Worm (Caenorhabditis elegans) whole organism, L1 larva: ENCODE results near the gene clec-126.

Experiments
- aly-2 ChIP-seq: fragments of 150-350 bp; optimal IDR thresholded peaks from 2 replicates; lab custom pipeline; 2014; ENCODE audit warnings: missing biosample characterization, missing genetic modification characterization
- ama-1 ChIP-seq: fragments of 150-350 bp; optimal IDR thresholded peaks from 2 replicates; lab custom pipeline; 2014
- blmp-1 ChIP-seq: fragments of 150-350 bp; optimal IDR thresholded peaks from 2 replicates; lab custom pipeline; 2014; ENCODE audit warnings: missing biosample characterization, missing genetic modification characterization
- elt-3 ChIP-seq, 6 experiments: fragments of 150-350 bp in 1 of 6; sonication (generic microtip); optimal IDR thresholded peaks; 2 replicates each; lab custom pipeline; 2017 to 2018; ENCODE audit warnings: missing biosample characterization in 6 of 6, missing genetic modification characterization in 6 of 6, inconsistent platforms in 1 of 6
- lsy-2 ChIP-seq, 2 experiments: fragments of 150-350 bp; optimal IDR thresholded peaks; 2 replicates each; lab custom pipeline; 2014; ENCODE audit warnings: missing biosample characterization in 2 of 2, missing genetic modification characterization in 2 of 2
- nhr-47 ChIP-seq: sonication (generic microtip); optimal IDR thresholded peaks from 2 replicates; lab custom pipeline; 2016; ENCODE audit warnings: mild to moderate bottlenecking, missing genetic modification characterization, moderate library complexity, missing compliant biosample characterization
- vab-15 ChIP-seq: sonication (generic microtip); optimal IDR thresholded peaks from 2 replicates; lab custom pipeline; 2017; ENCODE audit warnings: missing genotype, mild to moderate bottlenecking, missing genetic modification characterization, missing compliant biosample characterization

ce11 chrII:3472817-3473216 is 46.5 kb upstream of the clec-126 start, which contains the start of gene Y49F6B.6:
- TF ChIP-seq ama-1 (lab: Kevin White, UChicago) (no peak), aly-2 (tag; lab: Kevin White, UChicago) (no peak), lsy-2 (tag; optimal IDR thresholded peaks at IDR 0.05; lab: Kevin White, UChicago) (no peak), vab-15 (tag; lab: Kevin White, UChicago) (no peak), blmp-1 (tag; lab: Kevin White, UChicago) (no peak), elt-3 (tag; optimal IDR thresholded peaks at IDR 0.05; lab: Kevin White, UChicago) (no peak), nhr-47 (tag; lab: Kevin White, UChicago) (no peak)
